Fruit fly (Drosophila melanogaster) whole organism, adult: ENCODE results near the gene Ids.
A peak's percentile ranks its signal among the peaks of the same experiment; 100 is the strongest.

ENCODE experiments used
- CG11617 ChIP-seq: fragments of 200-800 bp; sonication (Bioruptor generic); optimal IDR thresholded peaks from 2 replicates; lab custom pipeline; 2017; ENCODE audit warnings: mild to moderate bottlenecking, missing biosample characterization, missing genetic modification reagents, missing genetic modification characterization
- CG12768 ChIP-seq: fragments of 200-800 bp; sonication (Bioruptor generic); optimal IDR thresholded peaks from 2 replicates; lab custom pipeline; 2017; ENCODE audit warnings: missing biosample characterization, missing genetic modification characterization, mild to moderate bottlenecking, moderate library complexity, missing genetic modification reagents
- CG14711 ChIP-seq: fragments of 200-800 bp; sonication (Bioruptor generic); optimal IDR thresholded peaks from 2 replicates; lab custom pipeline; 2018; ENCODE audit warnings: missing biosample characterization, mild to moderate bottlenecking, missing genetic modification characterization, moderate library complexity
- CG1620 ChIP-seq: fragments of 200-800 bp; sonication (Bioruptor generic); optimal IDR thresholded peaks from 2 replicates; lab custom pipeline; 2016; ENCODE audit warnings: missing biosample characterization, missing genetic modification characterization
- CG33017 ChIP-seq: fragments of 200-800 bp; sonication (Bioruptor generic); optimal IDR thresholded peaks from 2 replicates; lab custom pipeline; 2018; ENCODE audit warnings: missing biosample characterization, mild to moderate bottlenecking, missing genetic modification characterization, moderate library complexity
- CG5204 ChIP-seq: fragments of 200-800 bp; sonication (Bioruptor generic); optimal IDR thresholded peaks from 2 replicates; lab custom pipeline; 2016; ENCODE audit warnings: missing biosample characterization, missing genetic modification characterization
- CG7045 ChIP-seq: fragments of 200-800 bp; sonication (Bioruptor generic); optimal IDR thresholded peaks from 2 replicates; lab custom pipeline; 2017; ENCODE audit warnings: missing biosample characterization, mild to moderate bottlenecking, missing genetic modification characterization
- CG7101 ChIP-seq: fragments of 200-800 bp; sonication (Bioruptor generic); optimal IDR thresholded peaks from 2 replicates; lab custom pipeline; 2018; ENCODE audit warnings: missing biosample characterization, mild to moderate bottlenecking, missing genetic modification characterization, moderate library complexity
- Clk ChIP-seq: fragments of 200-800 bp; sonication (Bioruptor generic); optimal IDR thresholded peaks from 2 replicates; lab custom pipeline; 2017; ENCODE audit warnings: missing biosample characterization, missing genetic modification characterization
- Crg-1 ChIP-seq: fragments of 200-800 bp; sonication (Bioruptor generic); optimal IDR thresholded peaks from 2 replicates; lab custom pipeline; 2016; ENCODE audit warnings: missing biosample characterization, missing genetic modification characterization
- Hr96 ChIP-seq: fragments of 200-800 bp; sonication (Bioruptor generic); optimal IDR thresholded peaks from 2 replicates; lab custom pipeline; 2016; ENCODE audit warnings: missing biosample characterization, missing genetic modification characterization
- Mnt ChIP-seq: fragments of 200-800 bp; sonication (Bioruptor generic); optimal IDR thresholded peaks from 2 replicates; lab custom pipeline; 2016; ENCODE audit warnings: missing biosample characterization, mild to moderate bottlenecking, missing genetic modification characterization
- bab1 ChIP-seq: fragments of 200-800 bp; sonication (Bioruptor generic); optimal IDR thresholded peaks from 3 replicates; lab custom pipeline; 2019; ENCODE audit warnings: missing biosample characterization, mild to moderate bottlenecking, missing genetic modification characterization, moderate library complexity
- cic ChIP-seq: fragments of 200-800 bp; sonication (Bioruptor generic); optimal IDR thresholded peaks from 2 replicates; lab custom pipeline; 2017; ENCODE audit warnings: missing biosample characterization, mild to moderate bottlenecking, missing genetic modification characterization, moderate library complexity
- cnc ChIP-seq, 2 experiments: fragments of >200 bp; optimal IDR thresholded peaks; 2 replicates each; lab custom pipeline; 2017
- kay ChIP-seq: fragments of 200-800 bp; sonication (Bioruptor generic); peaks from one replicate; lab custom pipeline; 2016; ENCODE audit warnings: missing biosample characterization, missing genetic modification characterization, borderline replicate concordance
- ovo ChIP-seq: fragments of 200-800 bp; sonication (Bioruptor generic); optimal IDR thresholded peaks from 2 replicates; lab custom pipeline; 2016; ENCODE audit warnings: missing biosample characterization, missing genetic modification characterization
- pad ChIP-seq: fragments of 200-800 bp; sonication (Bioruptor generic); optimal IDR thresholded peaks from 3 replicates; lab custom pipeline; 2017; ENCODE audit warnings: missing biosample characterization, missing genetic modification characterization, mild to moderate bottlenecking, moderate library complexity, missing genetic modification reagents
- tj ChIP-seq: fragments of 200-800 bp; sonication (Bioruptor generic); optimal IDR thresholded peaks from 3 replicates; lab custom pipeline; 2017; ENCODE audit warnings: missing biosample characterization, mild to moderate bottlenecking, missing genetic modification characterization, moderate library complexity
- toe ChIP-seq: fragments of 200-800 bp; sonication (Bioruptor generic); optimal IDR thresholded peaks from 2 replicates; lab custom pipeline; 2016; ENCODE audit warnings: missing biosample characterization, missing genetic modification characterization

Gene Ids

dm6 chr3L:3352516-3352915 lies 25.6 kb upstream of the Ids start:
- TF ChIP-seq CG14711 (tag; lab: Kevin White, UChicago), result no peak
- no peak for TF ChIP-seq CG11617 (GFP tag; lab: Kevin White, UChicago)
- TF ChIP-seq cnc (optimal IDR thresholded peaks at IDR 0.05; lab: Kevin White, UChicago), result no peak
- TF ChIP-seq pad (GFP tag; lab: Kevin White, UChicago), result no peak
- TF ChIP-seq CG12768 (GFP tag; lab: Kevin White, UChicago), result no peak
- no peak for TF ChIP-seq CG1620 (GFP tag; lab: Kevin White, UChicago)
- no peak for TF ChIP-seq Hr96 (GFP tag; lab: Kevin White, UChicago)
- no peak for TF ChIP-seq Clk (GFP tag; lab: Kevin White, UChicago)
- TF ChIP-seq bab1, result no peak
- TF ChIP-seq Crg-1, result no peak
- no peak for TF ChIP-seq cic (GFP tag; lab: Kevin White, UChicago)
- no peak for TF ChIP-seq CG33017
- no peak for TF ChIP-seq CG7045 (GFP tag; lab: Kevin White, UChicago)
- TF ChIP-seq CG5204 (GFP tag; lab: Kevin White, UChicago), result no peak
- TF ChIP-seq kay, result no peak

- no peak for TF ChIP-seq CG12768 (GFP tag; lab: Kevin White, UChicago)
- TF ChIP-seq CG33017, result no peak
- TF ChIP-seq cnc (optimal IDR thresholded peaks at IDR 0.05; lab: Kevin White, UChicago), result no peak
- no peak for TF ChIP-seq kay
- no peak for TF ChIP-seq CG11617 (GFP tag; lab: Kevin White, UChicago)
These were observed 24.8 kb upstream of the Ids start for dm6 chr3L:3353297-3353696.

- TF ChIP-seq kay, result no peak
- no peak for TF ChIP-seq CG33017
- TF ChIP-seq Hr96 (GFP tag; lab: Kevin White, UChicago), result no peak
These were observed 8.8 kb upstream of the Ids start, which contains the start of gene Drs for dm6 chr3L:3369256-3369655. Gene Drs (plus strand): TSS chr3L:3369556.

dm6 chr3L:3373994-3374623 lies 4.0 kb upstream of the Ids start, which contains the start of the genes Ythdc1 and CG12010:
Gene Ythdc1 (minus strand): TSS chr3L:3374170.
Gene CG12010 (plus strand): TSS chr3L:3374282.
- TF ChIP-seq toe, result no peak
- TF ChIP-seq CG5204 (GFP tag; lab: Kevin White, UChicago), result no peak
- peak; percentile 79 for TF ChIP-seq bab1
- TF ChIP-seq Crg-1, result no peak
- TF ChIP-seq cic (GFP tag; lab: Kevin White, UChicago), result peak; percentile 73
- no peak for TF ChIP-seq kay
- peak; percentile 12 for TF ChIP-seq CG7045 (GFP tag; lab: Kevin White, UChicago)
- no peak for TF ChIP-seq CG7101 (tag; lab: Kevin White, UChicago)
- peak; percentile 54 for TF ChIP-seq Mnt (GFP tag; lab: Kevin White, UChicago)
- no peak for TF ChIP-seq Clk (GFP tag; lab: Kevin White, UChicago)

dm6 chr3L:3376551-3376950 lies 1.5 kb upstream of the Ids start, which contains the start of gene CG12012:
Gene CG12012 (plus strand): TSS chr3L:3376757.
- no peak for TF ChIP-seq pad (GFP tag; lab: Kevin White, UChicago)
- TF ChIP-seq CG5204 (GFP tag; lab: Kevin White, UChicago), result no peak
- TF ChIP-seq Mnt (GFP tag; lab: Kevin White, UChicago), result no peak
- no peak for TF ChIP-seq cnc (optimal IDR thresholded peaks at IDR 0.05; lab: Kevin White, UChicago)
- TF ChIP-seq Clk (GFP tag; lab: Kevin White, UChicago), result no peak
- TF ChIP-seq cic (GFP tag; lab: Kevin White, UChicago), result peak; percentile 49
- no peak for TF ChIP-seq CG11617 (GFP tag; lab: Kevin White, UChicago)
- no peak for TF ChIP-seq ovo (GFP tag; lab: Kevin White, UChicago)
- peak; percentile 31 for TF ChIP-seq bab1
- TF ChIP-seq kay, result peak; percentile 76

- peak; percentile 79 for TF ChIP-seq tj (GFP tag; lab: Kevin White, UChicago)
- no peak for TF ChIP-seq Hr96 (GFP tag; lab: Kevin White, UChicago)
These were observed 662 bp upstream of the Ids start for dm6 chr3L:3377247-3377964.

- TF ChIP-seq CG12768 (GFP tag; lab: Kevin White, UChicago), result no peak
These were observed 2.4 kb downstream of the Ids start for dm6 chr3L:3380225-3381043.
